Worm (Caenorhabditis elegans): ENCODE data around the gene lgc-56.
A peak's percentile ranks its signal among the peaks of the same experiment; 100 is the strongest.

lgc-56 gene

ce11 chrII:5092362-5093281 lies 37.6 kb upstream of the lgc-56 start, which contains the start of gene C04G6.2 (continued):
- peak; percentile 44 for TF ChIP-seq pha-4 (tag; optimal IDR thresholded peaks at IDR 0.05)
- TF ChIP-seq ceh-45 (GFP tag; IDR thresholded peaks at IDR 0.05): no peak
- TF ChIP-seq ama-1 (optimal IDR thresholded peaks at IDR 0.05): no peak
- TF ChIP-seq fax-1 (tag; optimal IDR thresholded peaks at IDR 0.05): no peak
- no peak for TF ChIP-seq che-1 (tag; optimal IDR thresholded peaks at IDR 0.05)
- TF ChIP-seq syd-9 (tag; optimal IDR thresholded peaks at IDR 0.05): no peak
- no peak for TF ChIP-seq npax-4 (tag; optimal IDR thresholded peaks at IDR 0.05)
- no peak for TF ChIP-seq ceh-6 (GFP tag; optimal IDR thresholded peaks at IDR 0.05)
- TF ChIP-seq elt-2 (tag; optimal IDR thresholded peaks at IDR 0.05): no peak
- no peak for TF ChIP-seq ceh-9 (tag; optimal IDR thresholded peaks at IDR 0.05)
- TF ChIP-seq pha-2 (tag; optimal IDR thresholded peaks at IDR 0.05): peak; percentile 57
- TF ChIP-seq lin-11 (tag; optimal IDR thresholded peaks at IDR 0.05): no peak
- TF ChIP-seq T23F11.4 (GFP tag; optimal IDR thresholded peaks at IDR 0.05): no peak
- TF ChIP-seq pax-1 (tag; optimal IDR thresholded peaks at IDR 0.05): peak; percentile 42
- no peak for TF ChIP-seq nhr-11 (tag; optimal IDR thresholded peaks at IDR 0.05)
- no peak for TF ChIP-seq dmd-4 (tag; optimal IDR thresholded peaks at IDR 0.05; ENCODE audit: borderline replicate concordance)
- no peak for TF ChIP-seq ceh-14 (tag; optimal IDR thresholded peaks at IDR 0.05)
- TF ChIP-seq pqm-1 (tag; optimal IDR thresholded peaks at IDR 0.05): no peak
- peak; percentile 3 for TF ChIP-seq rnt-1 (tag; optimal IDR thresholded peaks at IDR 0.05)
- no peak for TF ChIP-seq hlh-30 (tag; optimal IDR thresholded peaks at IDR 0.05; ENCODE audit: insufficient read depth)
- no peak for TF ChIP-seq ztf-16 (tag; optimal IDR thresholded peaks at IDR 0.05)
- no peak for TF ChIP-seq odd-2 (tag; optimal IDR thresholded peaks at IDR 0.05)
- no peak for TF ChIP-seq K02D7.2 (tag; optimal IDR thresholded peaks at IDR 0.05)
- TF ChIP-seq sox-4 (tag; optimal IDR thresholded peaks at IDR 0.05): no peak
- TF ChIP-seq F13H6.1 (tag; optimal IDR thresholded peaks at IDR 0.05): no peak
- no peak for TF ChIP-seq hlh-6 (tag; optimal IDR thresholded peaks at IDR 0.05)
- no peak for TF ChIP-seq elt-4 (tag; optimal IDR thresholded peaks at IDR 0.05)
- no peak for TF ChIP-seq ceh-24 (tag; optimal IDR thresholded peaks at IDR 0.05)
- no peak for TF ChIP-seq tbx-7 (tag; optimal IDR thresholded peaks at IDR 0.05)
- no peak for TF ChIP-seq hlh-13 (GFP tag; optimal IDR thresholded peaks at IDR 0.05)
- no peak for TF ChIP-seq unc-3 (GFP tag; conservative IDR thresholded peaks at IDR 0.05)
- TF ChIP-seq unc-3 (tag; optimal IDR thresholded peaks at IDR 0.05): no peak
- TF ChIP-seq ets-4 (tag; optimal IDR thresholded peaks at IDR 0.05): no peak
- no peak for TF ChIP-seq ceh-18 (tag; optimal IDR thresholded peaks at IDR 0.05)
- TF ChIP-seq ceh-48 (tag; optimal IDR thresholded peaks at IDR 0.05): peak; percentile 35
- no peak for TF ChIP-seq eyg-1 (tag; optimal IDR thresholded peaks at IDR 0.05)
- no peak for TF ChIP-seq C38D4.7 (GFP tag; optimal IDR thresholded peaks at IDR 0.05)
- TF ChIP-seq ceh-2 (tag; optimal IDR thresholded peaks at IDR 0.05): no peak
- no peak for TF ChIP-seq sdc-2 (tag; optimal IDR thresholded peaks at IDR 0.05)
- TF ChIP-seq mec-3 (tag; optimal IDR thresholded peaks at IDR 0.05; ENCODE audit: borderline replicate concordance): no peak
- TF ChIP-seq sox-2 (GFP tag; IDR thresholded peaks at IDR 0.05): no peak
- no peak for TF ChIP-seq C08G9.2 (tag; optimal IDR thresholded peaks at IDR 0.05)
- no peak for TF ChIP-seq pag-3 (tag; optimal IDR thresholded peaks at IDR 0.05; ENCODE audit: borderline replicate concordance)
- TF ChIP-seq nhr-232 (tag; optimal IDR thresholded peaks at IDR 0.05): no peak
- TF ChIP-seq ttx-3 (tag; optimal IDR thresholded peaks at IDR 0.05): no peak
- TF ChIP-seq dve-1 (tag; optimal IDR thresholded peaks at IDR 0.05): peak; percentile 32
- no peak for TF ChIP-seq ref-2 (tag; optimal IDR thresholded peaks at IDR 0.05)
- no peak for TF ChIP-seq Y22D7AL.16 (tag; optimal IDR thresholded peaks at IDR 0.05)
- peak; percentile 56 for TF ChIP-seq ceh-31 (tag; optimal IDR thresholded peaks at IDR 0.05)
- no peak for TF ChIP-seq K09A11.1 (tag; optimal IDR thresholded peaks at IDR 0.05; ENCODE audit: insufficient read depth)

Measured in whole organism, late embryonic.